Fruit fly (Drosophila melanogaster) whole organism: ENCODE results near the gene hzg.

Source experiments
- CG8478 ChIP-seq: fragments of >200 bp; optimal IDR thresholded peaks from 2 replicates; lab custom pipeline; 2018; ENCODE audit warnings: inconsistent platforms
- Dll ChIP-seq: fragments of >200 bp; optimal IDR thresholded peaks from 2 replicates; lab custom pipeline; 2017
- EcR ChIP-seq, 2 experiments: fragments of >200 bp; optimal IDR thresholded peaks; 2 replicates each; lab custom pipeline; 2017; ENCODE audit warnings: missing biosample characterization in 2 of 2, missing genetic modification characterization in 2 of 2, missing genetic modification reagents in 2 of 2
- pan ChIP-seq: fragments of >200 bp; optimal IDR thresholded peaks from 2 replicates; lab custom pipeline; 2017
- psq ChIP-seq: fragments of >200 bp; optimal IDR thresholded peaks from 2 replicates; lab custom pipeline; 2017
- usp ChIP-seq: fragments of >200 bp; optimal IDR thresholded peaks from 2 replicates; lab custom pipeline; 2017; ENCODE audit warnings: missing biosample characterization, missing genetic modification characterization, mixed read lengths

hzg gene

DNA sequence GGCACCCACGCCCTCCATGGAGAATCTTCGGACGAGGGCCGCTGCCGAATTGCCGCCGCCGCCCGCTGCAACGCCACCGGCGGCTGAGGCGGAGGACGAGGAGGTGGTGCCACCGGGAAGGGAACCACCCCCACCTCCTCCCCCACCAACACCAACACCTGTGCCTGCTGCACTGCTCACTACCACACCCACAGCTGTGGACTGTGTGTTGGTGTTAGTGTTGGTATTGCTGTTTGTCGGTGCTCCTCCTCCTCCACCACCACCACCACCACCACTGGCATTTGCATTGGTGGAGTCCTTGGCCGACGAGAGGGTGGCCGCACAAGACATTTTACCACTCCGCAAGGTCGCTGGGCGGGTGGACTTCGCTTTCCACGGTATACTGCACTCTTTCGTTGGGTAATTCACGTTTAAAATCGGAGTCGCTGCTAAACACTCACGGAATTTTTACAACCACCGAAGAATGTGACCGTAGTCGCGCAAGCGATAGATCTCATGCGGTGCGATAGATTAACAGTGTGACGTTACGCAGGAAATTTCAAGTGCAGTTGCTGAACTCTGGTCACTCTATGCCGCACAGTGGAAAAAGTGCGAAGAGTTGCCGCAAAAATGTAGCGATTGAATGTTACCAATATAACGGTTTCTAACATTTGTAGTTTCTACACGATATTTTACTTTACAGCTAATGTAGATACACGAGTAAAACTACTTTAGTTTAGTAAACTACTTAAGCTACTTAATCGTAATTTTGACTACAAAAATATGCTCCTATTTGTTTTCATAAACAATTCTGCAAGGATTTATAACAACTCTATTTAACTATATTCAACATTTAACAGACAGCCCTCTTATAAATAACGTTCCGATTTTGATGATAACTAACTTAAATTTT lies 7.0 kb upstream of the hzg start, which contains the start of gene mib1:
TSS of gene mib1 (minus strand) at position 494 of the 892 bp plus-strand sequence.
- no peak for TF ChIP-seq EcR (GFP tag; optimal IDR thresholded peaks at IDR 0.05; lab: Kevin White, UChicago)
- TF ChIP-seq pan = no peak
- peak; percentile 3 for TF ChIP-seq CG8478 (lab: Kevin White, UChicago)
- TF ChIP-seq Dll (lab: Kevin White, UChicago) = no peak
- TF ChIP-seq psq (lab: Kevin White, UChicago) = no peak
- TF ChIP-seq usp (GFP tag; lab: Kevin White, UChicago) = no peak

DNA sequence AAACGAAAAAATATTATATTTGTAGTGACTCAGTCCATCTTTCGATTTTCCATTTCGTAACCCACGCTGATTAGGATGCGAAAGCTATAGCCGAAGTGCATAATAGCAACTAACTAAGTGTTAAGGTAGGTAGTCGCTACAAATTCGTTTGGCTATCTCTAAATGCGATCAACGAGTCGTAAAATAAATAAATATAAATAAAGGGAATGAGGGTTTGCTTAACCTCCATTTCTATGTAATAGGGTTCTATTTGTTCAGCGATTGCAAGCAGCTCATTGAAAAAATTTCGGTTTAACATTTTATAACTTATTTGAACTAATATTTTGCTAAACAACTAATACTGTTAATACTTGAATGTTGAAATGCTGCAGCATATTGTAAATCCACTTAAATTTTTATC lies 5.6 kb upstream of the hzg start:
- TF ChIP-seq usp (GFP tag; lab: Kevin White, UChicago) = no peak
- TF ChIP-seq Dll (lab: Kevin White, UChicago) = no peak
- TF ChIP-seq EcR (GFP tag; optimal IDR thresholded peaks at IDR 0.05; lab: Kevin White, UChicago) = no peak
- no peak for TF ChIP-seq CG8478 (lab: Kevin White, UChicago)
- TF ChIP-seq pan = no peak
- no peak for TF ChIP-seq psq (lab: Kevin White, UChicago)

DNA sequence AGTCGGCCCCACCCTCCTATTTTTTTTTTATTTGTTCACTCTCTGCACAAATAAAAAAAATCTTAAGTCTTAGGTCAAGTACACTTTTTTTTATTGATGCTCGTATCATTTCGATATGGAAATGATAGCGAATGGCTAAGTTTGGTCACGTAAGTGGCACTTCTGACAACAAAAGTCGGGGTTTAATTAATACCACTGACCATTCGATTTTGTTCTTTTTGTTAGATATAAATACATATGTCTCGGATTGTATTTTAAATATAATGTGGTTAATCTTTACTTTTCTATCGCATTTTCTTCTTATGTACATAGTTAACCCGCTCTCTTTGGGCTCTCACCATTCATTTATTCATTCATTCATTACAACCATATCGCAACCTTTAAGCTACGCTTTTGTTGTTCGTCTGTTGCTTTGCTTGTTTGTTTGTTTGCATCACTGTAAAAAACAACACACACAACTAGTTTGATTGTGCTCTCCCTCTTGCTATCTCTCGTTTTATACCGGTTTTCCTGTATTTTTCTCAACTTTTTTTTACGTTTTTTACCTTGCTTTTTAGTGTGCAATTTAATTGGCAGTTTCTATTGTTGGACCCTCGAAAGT lies 2.3 kb downstream of the hzg start:
- TF ChIP-seq pan (no peak), Dll (lab: Kevin White, UChicago) (no peak), usp (GFP tag; lab: Kevin White, UChicago) (no peak), EcR (GFP tag; optimal IDR thresholded peaks at IDR 0.05; lab: Kevin White, UChicago) (no peak), CG8478 (lab: Kevin White, UChicago) (no peak), psq (lab: Kevin White, UChicago) (no peak)

DNA sequence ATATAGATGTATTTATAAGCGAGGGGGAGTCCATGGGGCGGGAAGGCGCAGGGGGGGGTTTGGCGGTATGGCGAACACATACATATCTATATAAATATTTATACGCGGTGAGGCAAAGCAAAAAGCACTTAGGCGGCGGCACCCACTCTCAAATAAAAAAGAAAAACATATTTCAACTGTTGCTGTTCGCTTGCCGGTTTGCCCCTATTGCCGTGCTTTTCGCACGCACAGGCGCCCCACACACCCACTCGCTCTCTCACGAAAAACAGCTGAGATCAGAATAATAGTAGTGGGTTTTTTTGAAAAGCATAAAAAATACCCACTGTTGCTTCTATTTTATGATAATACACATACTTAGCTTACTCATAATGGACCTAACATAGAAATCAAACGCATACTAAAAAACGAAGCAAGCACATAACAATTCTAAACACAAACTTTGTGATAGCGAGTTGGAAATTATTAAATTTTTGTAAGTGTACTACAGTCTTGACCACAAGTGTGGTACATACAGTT lies 3.3 kb downstream of the hzg start:
- TF ChIP-seq usp (GFP tag; lab: Kevin White, UChicago) = no peak
- no peak for TF ChIP-seq psq (lab: Kevin White, UChicago)
- TF ChIP-seq pan = no peak
- no peak for TF ChIP-seq Dll (lab: Kevin White, UChicago)

DNA sequence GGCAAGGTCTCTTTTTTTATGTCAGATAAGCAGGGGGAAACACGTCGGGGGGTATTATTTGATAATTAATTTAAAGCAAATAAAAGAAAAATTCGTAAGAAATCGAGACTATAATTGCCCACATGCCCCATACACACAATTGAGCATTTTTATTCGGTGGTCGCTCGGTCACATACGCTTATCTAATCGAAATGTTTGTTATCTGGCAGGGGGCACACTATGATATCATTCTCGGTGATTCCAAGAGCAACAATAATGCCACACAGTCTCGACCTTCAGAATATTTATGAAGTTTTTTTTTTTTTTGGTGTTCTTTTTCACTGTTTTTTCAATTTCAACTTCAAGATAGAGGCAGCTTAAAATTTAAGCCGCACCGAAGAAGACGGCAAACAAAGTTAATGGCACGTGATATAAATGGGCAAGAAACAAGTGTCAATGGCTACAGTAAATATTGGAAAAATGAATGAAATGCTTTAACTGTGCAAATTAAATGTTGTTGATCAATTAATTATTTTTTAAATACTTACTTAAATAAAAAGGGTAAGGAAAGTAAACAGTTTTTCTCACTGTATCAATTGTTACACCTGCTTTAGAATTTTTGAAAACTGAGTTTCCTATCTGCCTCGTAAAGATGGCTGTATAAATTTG lies 5.1 kb downstream of the hzg start:
- no peak for TF ChIP-seq pan
- no peak for TF ChIP-seq Dll (lab: Kevin White, UChicago)
- no peak for TF ChIP-seq CG8478 (lab: Kevin White, UChicago)
- TF ChIP-seq usp (GFP tag; lab: Kevin White, UChicago) = no peak
- TF ChIP-seq psq (lab: Kevin White, UChicago) = no peak
- TF ChIP-seq EcR (GFP tag; optimal IDR thresholded peaks at IDR 0.05; lab: Kevin White, UChicago) = no peak

DNA sequence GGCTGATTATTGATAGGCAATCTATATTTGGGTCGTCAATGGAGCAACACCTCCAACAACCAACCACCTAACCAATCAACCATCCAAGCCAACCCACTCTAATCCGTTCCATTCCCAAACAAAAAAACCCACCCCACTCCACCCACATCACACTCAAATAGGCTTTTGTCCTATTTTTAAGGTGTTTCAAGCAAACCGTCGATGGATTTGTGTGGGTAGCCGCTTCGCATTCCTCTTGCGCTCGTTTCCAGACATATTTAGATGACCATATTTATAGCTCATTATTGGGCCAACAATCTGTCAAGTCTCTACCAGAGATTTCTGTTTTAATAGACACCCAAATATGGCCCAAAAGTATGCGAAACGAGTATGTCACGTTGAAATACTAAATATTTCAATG lies 6.3 kb downstream of the hzg start:
- TF ChIP-seq pan (no peak), CG8478 (lab: Kevin White, UChicago) (no peak), usp (GFP tag; lab: Kevin White, UChicago) (no peak), psq (lab: Kevin White, UChicago) (no peak), EcR (GFP tag; optimal IDR thresholded peaks at IDR 0.05; lab: Kevin White, UChicago) (no peak)

DNA sequence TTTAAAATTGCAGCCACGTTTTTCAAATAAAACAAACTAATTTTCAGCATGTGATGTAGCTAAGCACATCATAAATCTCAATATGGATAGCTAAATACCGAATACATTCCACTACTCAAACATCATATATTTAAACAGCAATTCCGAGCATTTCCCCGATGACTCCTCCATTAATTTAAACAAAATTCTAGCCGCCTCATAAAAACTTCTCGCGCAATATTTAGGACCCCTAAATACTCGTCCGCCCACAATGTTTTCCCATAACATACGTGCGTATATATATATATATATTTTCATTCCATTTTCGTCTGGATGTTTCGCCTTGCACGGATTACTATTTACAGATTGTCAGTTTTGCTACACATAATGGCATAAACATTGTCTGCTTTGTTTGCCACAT lies 8.5 kb downstream of the hzg start:
- TF ChIP-seq EcR (GFP tag; optimal IDR thresholded peaks at IDR 0.05; lab: Kevin White, UChicago) (no peak), usp (GFP tag; lab: Kevin White, UChicago) (no peak)

DNA sequence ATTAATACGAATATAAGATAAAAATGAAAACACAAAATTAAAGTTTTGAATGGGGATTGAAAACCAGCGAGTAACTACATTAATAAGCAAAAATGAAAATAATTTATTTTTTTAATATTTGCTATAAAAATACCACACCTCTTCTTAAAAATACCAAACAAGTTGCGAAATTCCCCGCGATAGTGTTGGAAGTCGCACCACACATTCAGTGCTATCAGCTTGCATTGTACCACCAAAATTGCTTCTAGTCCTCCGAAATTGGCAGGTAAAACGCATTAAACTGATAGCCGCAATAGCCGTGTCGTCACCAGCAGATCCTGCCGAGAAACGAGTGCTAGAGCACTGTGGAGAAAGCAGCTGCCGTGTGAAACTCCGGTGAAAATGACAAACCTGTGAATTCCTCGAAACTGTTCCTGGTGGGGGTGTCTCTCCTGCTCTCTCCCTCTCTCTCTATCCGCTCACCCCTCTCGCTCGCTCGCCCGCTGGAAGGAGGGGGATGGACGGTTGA lies 16.4 kb downstream of the hzg start, which contains the start of gene Hip14:
TSS of gene Hip14 (plus strand) at position 198 of the 508 bp plus-strand sequence.
- TF ChIP-seq EcR (GFP tag; optimal IDR thresholded peaks at IDR 0.05; lab: Kevin White, UChicago) (no peak), usp (GFP tag; lab: Kevin White, UChicago) (no peak), pan (no peak), psq (lab: Kevin White, UChicago) (no peak), Dll (lab: Kevin White, UChicago) (no peak), CG8478 (lab: Kevin White, UChicago) (no peak)

DNA sequence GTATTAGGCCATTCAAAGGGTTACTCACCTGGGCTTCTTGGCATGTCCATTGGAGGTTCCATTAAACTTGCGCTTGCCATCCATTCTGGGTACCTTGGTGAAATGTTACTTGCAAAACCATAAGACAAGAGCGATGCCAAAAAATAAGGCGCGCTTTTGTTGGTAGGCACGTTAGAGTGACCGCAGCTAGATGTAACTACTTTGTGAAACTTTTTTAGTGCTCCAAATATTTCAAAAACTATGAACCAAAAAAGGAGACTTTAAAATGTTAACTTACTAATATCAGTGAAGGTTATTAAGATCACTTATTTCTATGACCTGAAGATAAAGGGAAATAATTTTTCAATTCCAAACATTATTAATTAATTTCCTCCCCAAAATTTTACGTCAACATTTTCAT lies 16.9 kb downstream of the hzg start, which contains the start of gene PolD1:
TSS of gene PolD1 (minus strand) at position 181 of the 400 bp plus-strand sequence.
- TF ChIP-seq usp (GFP tag; lab: Kevin White, UChicago) (no peak), EcR (GFP tag; optimal IDR thresholded peaks at IDR 0.05; lab: Kevin White, UChicago) (no peak), Dll (lab: Kevin White, UChicago) (no peak), pan (no peak), psq (lab: Kevin White, UChicago) (no peak), CG8478 (lab: Kevin White, UChicago) (no peak)

DNA sequence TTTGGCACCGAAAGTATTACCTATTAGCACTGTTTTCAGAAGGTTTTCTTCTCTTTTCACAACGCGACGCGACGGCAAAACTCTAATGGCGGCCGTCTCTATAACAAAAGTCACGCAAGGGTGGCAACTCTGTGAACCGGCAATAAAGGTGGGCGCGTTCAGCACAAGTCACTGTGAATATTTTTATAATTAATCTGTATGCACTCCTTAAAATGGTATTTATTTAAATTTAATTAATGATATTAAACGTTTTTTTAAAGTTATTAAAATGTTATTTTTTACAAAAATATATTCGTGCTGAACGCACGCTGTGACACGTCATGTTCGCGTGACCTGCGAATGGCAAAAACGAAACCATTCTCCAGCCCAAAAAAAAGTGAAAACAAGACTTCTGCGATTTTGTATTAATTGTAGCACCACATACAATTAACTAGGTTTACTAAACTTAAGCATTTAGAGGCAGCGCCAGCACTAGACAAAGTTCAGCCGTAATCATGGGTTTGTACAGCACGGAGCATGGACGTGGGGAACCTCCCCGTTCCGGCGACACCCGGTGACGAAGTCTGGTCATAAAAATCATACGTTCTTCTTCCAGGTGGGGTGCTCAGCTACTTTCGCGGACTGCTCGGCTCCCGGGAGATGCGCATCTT lies 21.6 kb downstream of the hzg start, which contains the start of the genes brm and Arl1:
TSS of gene brm (minus strand) at position 87 of the 650 bp plus-strand sequence.
TSS of gene Arl1 (plus strand) at position 353 of the 650 bp plus-strand sequence.
- TF ChIP-seq pan (no peak), EcR (GFP tag; optimal IDR thresholded peaks at IDR 0.05; lab: Kevin White, UChicago) (no peak), CG8478 (lab: Kevin White, UChicago) (no peak), psq (lab: Kevin White, UChicago) (no peak), usp (GFP tag; lab: Kevin White, UChicago) (no peak), Dll (lab: Kevin White, UChicago) (no peak)
